Fruit fly (Drosophila melanogaster) whole organism, embryonic: Measurements from ENCODE around the gene CG8774.

Experiments used
- Adf1 ChIP-seq: fragments of 200-800 bp; sonication (Bioruptor generic); IDR thresholded peaks from 2 replicates; pipeline ENCODE4 v1.3.6; 2022; ENCODE audit warnings: missing biosample characterization, missing genetic modification characterization
- Asciz ChIP-seq: fragments of 200-800 bp; sonication (Bioruptor generic); optimal IDR thresholded peaks from 2 replicates; lab custom pipeline; 2017; ENCODE audit warnings: missing biosample characterization, mild to moderate bottlenecking, missing genetic modification characterization, missing genetic modification reagents
- CG10209 ChIP-seq: fragments of 200-800 bp; sonication (Bioruptor generic); optimal IDR thresholded peaks from 3 replicates; lab custom pipeline; 2017; ENCODE audit warnings: missing biosample characterization, mild to moderate bottlenecking, missing genetic modification characterization, missing genetic modification reagents
- CG10267 ChIP-seq: fragments of 200-800 bp; sonication (Bioruptor generic); optimal IDR thresholded peaks from 2 replicates; lab custom pipeline; 2018; ENCODE audit warnings: missing biosample characterization, mild to moderate bottlenecking, missing genetic modification characterization, moderate library complexity
- CG10321 ChIP-seq: fragments of 200-800 bp; sonication (Bioruptor generic); IDR thresholded peaks from 2 replicates; pipeline ENCODE4 v1.3.6; 2022; ENCODE audit warnings: missing biosample characterization, missing genetic modification characterization
- CG12219 ChIP-seq: fragments of 200-800 bp; sonication (Bioruptor generic); optimal IDR thresholded peaks from 3 replicates; lab custom pipeline; 2018; ENCODE audit warnings: missing biosample characterization, mild to moderate bottlenecking, missing genetic modification characterization
- CG1233 ChIP-seq: fragments of 200-800 bp; sonication (Bioruptor generic); optimal IDR thresholded peaks from 4 replicates; lab custom pipeline; 2018; ENCODE audit warnings: missing biosample characterization, mild to moderate bottlenecking, missing genetic modification characterization
- CG12391 ChIP-seq: fragments of 200-800 bp; sonication (Bioruptor generic); optimal IDR thresholded peaks from 3 replicates; lab custom pipeline; 2018; ENCODE audit warnings: missing biosample characterization, mild to moderate bottlenecking, missing genetic modification characterization, moderate library complexity
- CG14860 ChIP-seq: fragments of 200-800 bp; sonication (Bioruptor generic); IDR thresholded peaks from 3 replicates; pipeline ENCODE4 v1.3.6; 2022; ENCODE audit warnings: missing biosample characterization, missing genetic modification characterization; ENCODE audit not compliant: partially characterized antibody
- CG15479 ChIP-seq: fragments of 200-800 bp; sonication (Bioruptor generic); optimal IDR thresholded peaks from 3 replicates; lab custom pipeline; 2019; ENCODE audit warnings: missing biosample characterization, mild to moderate bottlenecking, missing genetic modification characterization, moderate library complexity
- CG1602 ChIP-seq: fragments of 200-800 bp; sonication (Bioruptor generic); optimal IDR thresholded peaks from 3 replicates; lab custom pipeline; 2016; ENCODE audit warnings: missing biosample characterization, missing genetic modification characterization
- CG16815 ChIP-seq: fragments of 200-800 bp; sonication (Bioruptor generic); optimal IDR thresholded peaks from 3 replicates; lab custom pipeline; 2017; ENCODE audit warnings: missing biosample characterization, mild to moderate bottlenecking, missing genetic modification characterization
- CG17359 ChIP-seq: fragments of 200-800 bp; sonication (Bioruptor generic); optimal IDR thresholded peaks from 3 replicates; lab custom pipeline; 2018; ENCODE audit warnings: missing biosample characterization, mild to moderate bottlenecking, missing genetic modification characterization, moderate library complexity
- CG17361 ChIP-seq: fragments of 200-800 bp; sonication (Bioruptor generic); IDR thresholded peaks from 3 replicates; pipeline ENCODE4 v1.3.6; 2022; ENCODE audit warnings: missing biosample characterization, missing genetic modification characterization
- CG17385 ChIP-seq: fragments of 200-800 bp; sonication (Bioruptor generic); optimal IDR thresholded peaks from 3 replicates; lab custom pipeline; 2018; ENCODE audit warnings: missing biosample characterization, mild to moderate bottlenecking, missing genetic modification characterization
- CG17829 ChIP-seq: fragments of 200-800 bp; optimal IDR thresholded peaks from 2 replicates; lab custom pipeline; 2019; ENCODE audit warnings: missing biosample characterization, mild to moderate bottlenecking, missing genetic modification characterization, moderate library complexity
- CG18599 ChIP-seq: fragments of 200-800 bp; sonication (Bioruptor generic); optimal IDR thresholded peaks from 3 replicates; lab custom pipeline; 2017; ENCODE audit warnings: missing biosample characterization, missing genetic modification characterization, mild to moderate bottlenecking, moderate library complexity, missing genetic modification reagents
- CG32532 ChIP-seq: fragments of 200-800 bp; sonication (Bioruptor generic); IDR thresholded peaks from 2 replicates; pipeline ENCODE4 v1.3.6; 2022; ENCODE audit warnings: missing biosample characterization, missing genetic modification characterization
- CG33557 ChIP-seq: fragments of 200-800 bp; sonication (Bioruptor generic); optimal IDR thresholded peaks from 2 replicates; lab custom pipeline; 2019; ENCODE audit warnings: missing biosample characterization, mild to moderate bottlenecking, missing genetic modification characterization, moderate library complexity
- CG34224 ChIP-seq: fragments of 200-800 bp; sonication (Bioruptor generic); IDR thresholded peaks from 3 replicates; pipeline ENCODE4 v1.3.6; 2022; ENCODE audit warnings: missing biosample characterization, missing genetic modification characterization; ENCODE audit not compliant: partially characterized antibody
- CG3726 ChIP-seq: fragments of 200-800 bp; sonication (Bioruptor generic); IDR thresholded peaks from 3 replicates; pipeline ENCODE4, ENCODE4 v1.3.6; 2022; ENCODE audit warnings: missing biosample characterization, missing genetic modification characterization
- CG4404 ChIP-seq: fragments of 200-800 bp; sonication (Bioruptor generic); IDR thresholded peaks from 2 replicates; pipeline ENCODE4 v1.3.6; 2022; ENCODE audit warnings: missing biosample characterization, missing genetic modification characterization
- CG6175 ChIP-seq: fragments of 200-800 bp; sonication (Bioruptor generic); IDR thresholded peaks from 3 replicates; pipeline ENCODE4 v1.3.6; 2022; ENCODE audit warnings: missing biosample characterization, missing genetic modification characterization
- CG7786 ChIP-seq: fragments of 200-800 bp; sonication (Bioruptor generic); optimal IDR thresholded peaks from 2 replicates; lab custom pipeline; 2016; ENCODE audit warnings: missing biosample characterization, missing genetic modification characterization
- CG8089 ChIP-seq: fragments of 200-800 bp; sonication (Bioruptor generic); optimal IDR thresholded peaks from 3 replicates; lab custom pipeline; 2016; ENCODE audit warnings: missing biosample characterization, missing genetic modification characterization
- CG9727 ChIP-seq: fragments of 200-800 bp; sonication (Bioruptor generic); optimal IDR thresholded peaks from 3 replicates; lab custom pipeline; 2017; ENCODE audit warnings: missing biosample characterization, mild to moderate bottlenecking, missing genetic modification characterization
- D19A ChIP-seq: fragments of 200-800 bp; optimal IDR thresholded peaks from 3 replicates; lab custom pipeline; 2019; ENCODE audit warnings: missing biosample characterization, mild to moderate bottlenecking, missing genetic modification characterization, moderate library complexity
- MESR4 ChIP-seq: fragments of 200-800 bp; sonication (Bioruptor generic); optimal IDR thresholded peaks from 2 replicates; lab custom pipeline; 2018; ENCODE audit warnings: missing biosample characterization, mild to moderate bottlenecking, missing genetic modification characterization, moderate library complexity
- Mad ChIP-seq: fragments of 200-800 bp; sonication (Bioruptor generic); optimal IDR thresholded peaks from 2 replicates; lab custom pipeline; 2016; ENCODE audit warnings: missing biosample characterization, missing genetic modification characterization
- Ptx1 ChIP-seq: fragments of 200-800 bp; sonication (Bioruptor generic); IDR thresholded peaks from 2 replicates; pipeline ENCODE4 v1.3.6; 2022; ENCODE audit warnings: missing biosample characterization, missing genetic modification characterization
- Stat92E ChIP-seq, 3 experiments: fragments of >200 bp in 2 of 3; fragments of 200-800 bp in 1 of 3; sonication (Bioruptor generic) in 1 of 3; optimal IDR thresholded peaks; 2 replicates each; lab custom pipeline; 2017 to 2019; ENCODE audit warnings: missing biosample characterization in 3 of 3, missing genetic modification characterization in 3 of 3, mild to moderate bottlenecking in 1 of 3, moderate library complexity in 1 of 3
- Taf1 ChIP-seq: fragments of 200-800 bp; sonication (Bioruptor generic); IDR thresholded peaks from 2 replicates; pipeline ENCODE4 v1.3.6; 2022; ENCODE audit warnings: missing biosample characterization, missing genetic modification characterization
- Tbp ChIP-seq: fragments of >200 bp; optimal IDR thresholded peaks from 2 replicates; lab custom pipeline; 2018; ENCODE audit warnings: missing biosample characterization, missing genetic modification characterization
- bab2 ChIP-seq: fragments of 200-800 bp; sonication (Bioruptor generic); optimal IDR thresholded peaks from 2 replicates; lab custom pipeline; 2016; ENCODE audit warnings: missing biosample characterization, missing genetic modification characterization
- chm ChIP-seq: fragments of 200-800 bp; sonication (Bioruptor generic); IDR thresholded peaks from 2 replicates; pipeline ENCODE4 v1.3.6; 2022; ENCODE audit warnings: missing biosample characterization, missing genetic modification characterization
- corto ChIP-seq: fragments of 200-800 bp; sonication (Bioruptor generic); optimal IDR thresholded peaks from 2 replicates; lab custom pipeline; 2016; ENCODE audit warnings: missing biosample characterization, mild to moderate bottlenecking, missing genetic modification characterization, moderate library complexity
- da ChIP-seq: fragments of 200-800 bp; sonication (Bioruptor generic); optimal IDR thresholded peaks from 2 replicates; lab custom pipeline; 2016; ENCODE audit warnings: missing biosample characterization, missing genetic modification characterization
- ftz-f1 ChIP-seq: fragments of 200-800 bp; sonication (Bioruptor generic); optimal IDR thresholded peaks from 2 replicates; lab custom pipeline; 2016; ENCODE audit warnings: missing biosample characterization, missing genetic modification characterization
- gem ChIP-seq: fragments of 200-800 bp; sonication (Bioruptor generic); optimal IDR thresholded peaks from 2 replicates; lab custom pipeline; 2019; ENCODE audit warnings: missing biosample characterization, mild to moderate bottlenecking, missing genetic modification characterization, moderate library complexity
- gro ChIP-seq: fragments of 200-800 bp; sonication (Bioruptor generic); optimal IDR thresholded peaks from 2 replicates; lab custom pipeline; 2016; ENCODE audit warnings: missing biosample characterization, missing genetic modification characterization
- inv ChIP-seq: fragments of 200-800 bp; sonication (Bioruptor generic); IDR thresholded peaks from 2 replicates; pipeline ENCODE4 v1.3.6; 2022; ENCODE audit warnings: missing biosample characterization, missing genetic modification characterization; ENCODE audit not compliant: partially characterized antibody
- kay ChIP-seq: fragments of 200-800 bp; sonication (Bioruptor generic); optimal IDR thresholded peaks from 2 replicates; lab custom pipeline; 2016; ENCODE audit warnings: missing biosample characterization, missing genetic modification characterization
- lmd ChIP-seq: fragments of 200-800 bp; sonication (Bioruptor generic); IDR thresholded peaks from 2 replicates; pipeline ENCODE4 v1.3.6; 2022; ENCODE audit warnings: missing biosample characterization, missing genetic modification characterization
- nau ChIP-seq: fragments of 200-800 bp; sonication (Bioruptor generic); optimal IDR thresholded peaks from 3 replicates; lab custom pipeline; 2017; ENCODE audit warnings: missing biosample characterization, mild to moderate bottlenecking, missing genetic modification characterization, missing genetic modification reagents
- nerfin-2 ChIP-seq: fragments of 200-800 bp; sonication (Bioruptor generic); IDR thresholded peaks from 2 replicates; pipeline ENCODE4 v1.3.6; 2022; ENCODE audit warnings: missing biosample characterization, missing genetic modification characterization; ENCODE audit not compliant: partially characterized antibody
- nmo ChIP-seq: fragments of 200-800 bp; sonication (Bioruptor generic); optimal IDR thresholded peaks from 2 replicates; lab custom pipeline; 2018; ENCODE audit warnings: missing biosample characterization, mild to moderate bottlenecking, missing genetic modification characterization, moderate library complexity
- nom ChIP-seq: fragments of 200-800 bp; sonication (Bioruptor generic); optimal IDR thresholded peaks from 2 replicates; lab custom pipeline; 2017; ENCODE audit warnings: missing biosample characterization, missing genetic modification characterization, mild to moderate bottlenecking, moderate library complexity, missing genetic modification reagents
- tap ChIP-seq: fragments of 200-800 bp; optimal IDR thresholded peaks from 3 replicates; lab custom pipeline; 2019; ENCODE audit warnings: missing biosample characterization, mild to moderate bottlenecking, missing genetic modification characterization, moderate library complexity
- unpg ChIP-seq: fragments of 200-800 bp; sonication (Bioruptor generic); optimal IDR thresholded peaks from 3 replicates; lab custom pipeline; 2018; ENCODE audit warnings: missing biosample characterization, mild to moderate bottlenecking, missing genetic modification characterization, moderate library complexity

Gene CG8774

DNA sequence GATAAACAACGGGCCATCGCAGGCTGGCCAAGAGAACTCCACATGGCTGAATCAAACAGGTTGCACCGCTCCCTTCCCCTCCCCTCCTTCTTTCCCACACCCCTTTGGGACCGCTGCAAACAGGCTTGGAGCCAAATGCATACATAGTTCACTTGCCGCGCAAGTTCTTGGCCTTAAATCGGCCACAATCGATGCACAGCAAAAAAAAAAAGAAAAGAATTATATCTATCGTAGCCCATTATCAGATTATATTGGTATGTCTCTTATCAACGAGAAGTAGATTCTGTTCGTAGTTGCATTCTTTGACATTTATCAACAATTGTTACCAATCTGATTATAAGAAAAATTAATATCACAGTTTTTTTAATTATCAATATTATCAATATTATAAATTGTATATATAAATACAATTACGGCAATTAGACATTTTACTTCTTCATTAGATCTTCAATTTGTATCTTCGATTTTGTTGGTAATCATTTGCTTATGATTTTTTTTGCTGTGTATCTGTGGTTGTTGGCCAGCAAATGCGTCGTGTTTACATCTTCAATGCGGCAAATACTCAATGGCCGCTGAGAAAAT, 6.8 kb downstream of the CG8774 start (continued):
- TF ChIP-seq CG3726 = no peak
- peak; percentile 27 for TF ChIP-seq tap (tag; lab: Kevin White, UChicago)
- no peak for TF ChIP-seq Adf1 (GFP tag; lab: Robert Waterston, UW)
- peak; percentile 57 for TF ChIP-seq CG9727 (GFP tag; lab: Kevin White, UChicago)
- no peak for TF ChIP-seq da (GFP tag; lab: Kevin White, UChicago)
- TF ChIP-seq bab2 (GFP tag; lab: Kevin White, UChicago) = no peak
- TF ChIP-seq nmo (GFP tag; lab: Kevin White, UChicago) = peak; percentile 77
- no peak for TF ChIP-seq CG14860 (GFP tag; lab: Robert Waterston, UW)
- no peak for TF ChIP-seq CG4404 (GFP tag; lab: Robert Waterston, UW)
- TF ChIP-seq D19A (tag; lab: Kevin White, UChicago) = peak; percentile 62
- peak; percentile 40 for TF ChIP-seq nom (GFP tag; lab: Kevin White, UChicago)
- no peak for TF ChIP-seq gro (GFP tag; lab: Kevin White, UChicago)
- no peak for TF ChIP-seq CG18599
- TF ChIP-seq CG17361 (GFP tag; lab: Robert Waterston, UW) = peak; percentile 88; the same call in 2 of the 3 replicates
- no peak for TF ChIP-seq chm (GFP tag; lab: Robert Waterston, UW)
- no peak for TF ChIP-seq kay (GFP tag; lab: Kevin White, UChicago)
- TF ChIP-seq ftz-f1 (GFP tag; lab: Kevin White, UChicago) = no peak
- no peak for TF ChIP-seq Tbp
- TF ChIP-seq CG16815 (GFP tag; lab: Kevin White, UChicago) = peak; percentile 23
- no peak for TF ChIP-seq CG12219 (GFP tag; lab: Kevin White, UChicago)
- TF ChIP-seq CG8089 (GFP tag; lab: Kevin White, UChicago) = no peak
- no peak for TF ChIP-seq CG10321
- peak; percentile 20; the same call in 1 of the 2 replicates for TF ChIP-seq lmd (GFP tag; lab: Robert Waterston, UW)
- no peak for TF ChIP-seq CG32532
- TF ChIP-seq CG1602 (GFP tag; lab: Kevin White, UChicago) = peak; percentile 30
- TF ChIP-seq gem = peak; percentile 82
- no peak for TF ChIP-seq CG7786
- peak; percentile 52 for TF ChIP-seq unpg
- TF ChIP-seq Stat92E (GFP tag; optimal IDR thresholded peaks at IDR 0.05; lab: Kevin White, UChicago) = peak in 1 of 3 experiments; percentile 64
- no peak for TF ChIP-seq CG34224 (GFP tag; lab: Robert Waterston, UW)
- TF ChIP-seq CG17359 (tag; lab: Kevin White, UChicago) = peak; percentile 20
- peak; percentile 52 for TF ChIP-seq Asciz (GFP tag; lab: Kevin White, UChicago)
- TF ChIP-seq CG6175 = no peak
- TF ChIP-seq CG33557 (GFP tag; lab: Kevin White, UChicago) = peak; percentile 60
- no peak for TF ChIP-seq nerfin-2 (GFP tag; lab: Robert Waterston, UW)
- no peak for TF ChIP-seq Taf1 (GFP tag; lab: Robert Waterston, UW)
- no peak for TF ChIP-seq nau (GFP tag; lab: Kevin White, UChicago)
- TF ChIP-seq CG17829 (tag; lab: Kevin White, UChicago) = peak; percentile 68
- peak; percentile 66 for TF ChIP-seq CG12391
- no peak for TF ChIP-seq Ptx1 (GFP tag; lab: Robert Waterston, UW)
- peak; percentile 65 for TF ChIP-seq CG10267 (tag; lab: Kevin White, UChicago)
- TF ChIP-seq CG1233 = peak; percentile 28
- peak; percentile 17 for TF ChIP-seq corto (GFP tag; lab: Kevin White, UChicago)
- TF ChIP-seq CG10209 = peak; percentile 33
- no peak for TF ChIP-seq Mad
- no peak for TF ChIP-seq CG15479
- TF ChIP-seq CG17385 (GFP tag; lab: Kevin White, UChicago) = peak; percentile 48
- no peak for TF ChIP-seq MESR4 (GFP tag; lab: Kevin White, UChicago)
- no peak for TF ChIP-seq inv
